Fruit fly (Drosophila melanogaster) whole organism: ENCODE data around the gene CG17931.

Experiments
- CG8478 ChIP-seq: fragments of >200 bp; optimal IDR thresholded peaks from 2 replicates; lab custom pipeline; 2018; ENCODE audit warnings: inconsistent platforms
- EcR ChIP-seq, 2 experiments: fragments of >200 bp; optimal IDR thresholded peaks; 2 replicates each; lab custom pipeline; 2017; ENCODE audit warnings: missing biosample characterization in 2 of 2, missing genetic modification characterization in 2 of 2, missing genetic modification reagents in 2 of 2

DNA sequence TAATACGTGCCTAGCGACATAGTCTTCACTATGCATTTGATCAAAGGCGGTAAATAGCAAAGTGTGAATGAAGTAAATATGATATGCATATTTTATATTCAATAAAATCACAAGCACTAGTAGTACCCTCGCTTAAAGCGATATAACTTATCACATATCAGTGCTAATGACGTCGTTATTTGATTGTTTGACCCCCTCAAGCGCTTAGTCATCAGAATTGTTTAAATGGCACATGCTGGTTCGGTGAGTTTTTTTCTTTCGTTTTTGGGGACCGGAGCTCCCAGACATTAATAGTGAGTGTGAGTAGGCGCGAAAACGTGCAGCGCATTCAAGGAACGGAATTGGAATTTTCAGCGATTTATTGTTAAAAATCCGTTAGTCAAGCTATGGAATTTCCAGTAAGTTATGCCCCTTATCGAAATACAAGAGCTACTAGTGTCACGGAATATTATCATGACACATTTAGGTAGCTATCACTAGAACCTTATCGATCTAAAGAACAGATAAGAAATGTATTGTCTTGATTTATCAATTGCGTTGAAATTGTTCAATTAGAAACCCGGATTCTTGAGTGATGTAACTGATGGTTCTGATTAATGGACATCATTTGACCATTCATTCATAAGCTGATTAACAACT is 11.5 kb downstream of the CG17931 start:
- no peak for TF ChIP-seq EcR (GFP tag; optimal IDR thresholded peaks at IDR 0.05; lab: Kevin White, UChicago)
- TF ChIP-seq CG8478 (lab: Kevin White, UChicago), result no peak
